Fruit fly (Drosophila melanogaster) whole organism, wandering third instar larva: ENCODE results near the gene CG7968.

ENCODE experiments used
- br ChIP-seq: fragments of 200-800 bp; sonication (Bioruptor generic); optimal IDR thresholded peaks from 2 replicates; lab custom pipeline; 2016; ENCODE audit warnings: missing biosample characterization, missing genetic modification characterization
- brk ChIP-seq: fragments of 200-800 bp; sonication (Bioruptor generic); optimal IDR thresholded peaks from 2 replicates; lab custom pipeline; 2016; ENCODE audit warnings: missing biosample characterization, mild to moderate bottlenecking, missing genetic modification characterization
- dl ChIP-seq, 2 experiments: fragments of 175-275, 200-275 bp in 1 of 2; fragments of 200-275 bp in 1 of 2; sonication (Bioruptor generic); optimal IDR thresholded peaks; lab custom pipeline; 2018; ENCODE audit warnings: mild to moderate bottlenecking in 2 of 2, missing biosample characterization in 2 of 2, missing genetic modification characterization in 2 of 2, moderate library complexity in 2 of 2; ENCODE audit not compliant: partially characterized antibody in 2 of 2, insufficient read depth in 1 of 2
- ey ChIP-seq: fragments of 200-800 bp; sonication (Bioruptor generic); optimal IDR thresholded peaks from 2 replicates; lab custom pipeline; 2016; ENCODE audit warnings: missing biosample characterization, missing genetic modification characterization
- sv ChIP-seq: fragments of 200-800 bp; sonication (Bioruptor generic); optimal IDR thresholded peaks from 3 replicates; lab custom pipeline; 2016; ENCODE audit warnings: missing biosample characterization, missing genetic modification characterization
- usp ChIP-seq: fragments of >200 bp; optimal IDR thresholded peaks from 2 replicates; lab custom pipeline; 2017; ENCODE audit warnings: missing biosample characterization, missing genetic modification characterization

DNA sequence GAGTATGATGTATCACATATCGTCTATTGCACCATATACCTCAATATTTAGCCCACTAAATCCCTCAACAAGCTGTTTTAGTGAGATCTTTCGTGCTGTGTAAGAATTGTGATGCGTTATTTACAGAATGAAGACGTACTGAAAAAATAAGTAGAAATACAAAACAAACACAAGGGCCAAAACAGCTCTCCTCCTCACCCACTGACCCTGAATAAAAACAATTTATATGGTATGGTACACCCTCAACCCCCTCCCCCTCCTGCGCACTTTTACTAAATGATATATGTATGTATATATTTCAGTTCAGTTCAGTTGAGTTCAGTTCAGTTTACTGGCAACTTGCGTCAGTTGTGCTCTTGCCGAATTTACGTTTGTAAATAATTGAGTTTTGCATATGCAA is 23.9 kb downstream of the CG7968 start:
- TF ChIP-seq brk (GFP tag; lab: Kevin White, UChicago) = no peak
- no peak for TF ChIP-seq dl (GFP tag; optimal IDR thresholded peaks at IDR 0.05; lab: Kevin White, UChicago; ENCODE audit: insufficient read depth in 1 of 2, partially characterized antibody in 2 of 2)
- TF ChIP-seq br (GFP tag; lab: Kevin White, UChicago) = no peak
- TF ChIP-seq ey (GFP tag; lab: Kevin White, UChicago) = no peak
- TF ChIP-seq sv (GFP tag; lab: Kevin White, UChicago) = no peak
- TF ChIP-seq usp = no peak
